Worm (Caenorhabditis elegans) whole organism, young adult: ENCODE data around the gene nas-15.

Source experiments
- B0019.2 ChIP-seq: fragments of 200-800 bp; sonication (Bioruptor generic); conservative IDR thresholded peaks from 2 replicates; pipeline ENCODE4 v1.3.6; 2022; ENCODE audit warnings: missing genetic modification reagents, missing genetic modification characterization, missing compliant biosample characterization
- B0261.1 ChIP-seq: sonication (generic microtip); optimal IDR thresholded peaks from 2 replicates; lab custom pipeline; 2016; ENCODE audit warnings: mild to moderate bottlenecking, missing genetic modification characterization, moderate library complexity, missing compliant biosample characterization
- C06A6.2 ChIP-seq: fragments of 200-800 bp; sonication (Bioruptor generic); conservative IDR thresholded peaks from 2 replicates; pipeline ENCODE4 v1.3.6; 2022; ENCODE audit warnings: missing genetic modification characterization, missing compliant biosample characterization
- C17E4.6 ChIP-seq: fragments of 200-800 bp; sonication (Bioruptor generic); IDR thresholded peaks from 2 replicates; pipeline ENCODE4 v1.3.6; 2022; ENCODE audit warnings: missing genetic modification reagents, missing genetic modification characterization, missing compliant biosample characterization
- D2030.7 ChIP-seq: fragments of 200-800 bp; sonication (Bioruptor generic); IDR thresholded peaks from 2 replicates; pipeline ENCODE4 v1.3.6; 2022; ENCODE audit warnings: missing genetic modification reagents, missing genetic modification characterization, missing compliant biosample characterization
- F33H1.4 ChIP-seq: fragments of 200-800 bp; sonication (Bioruptor generic); IDR thresholded peaks from 2 replicates; pipeline ENCODE4 v1.3.6; 2022; ENCODE audit warnings: missing genetic modification reagents, missing genetic modification characterization, missing compliant biosample characterization
- Y56A3A.18 ChIP-seq: fragments of 200-800 bp; sonication (Bioruptor generic); IDR thresholded peaks from 2 replicates; pipeline ENCODE4 v1.3.6; 2022; ENCODE audit warnings: missing genetic modification reagents, missing genetic modification characterization, missing compliant biosample characterization
- Y79H2A.3 ChIP-seq: fragments of 200-800 bp; sonication (Bioruptor generic); conservative IDR thresholded peaks from 2 replicates; pipeline ENCODE4 v1.3.6; 2022; ENCODE audit warnings: missing genetic modification reagents, missing genetic modification characterization, missing compliant biosample characterization
- ama-1 ChIP-seq, 3 experiments: fragments of 150-350 bp in 1 of 3; sonication (generic microtip) in 2 of 3; optimal IDR thresholded peaks; 2 replicates each; lab custom pipeline; 2014 to 2018; ENCODE audit warnings: missing biosample characterization in 2 of 3, missing genetic modification characterization in 2 of 3, missing genetic modification reagents in 2 of 3
- atf-7 ChIP-seq: sonication (generic microtip); optimal IDR thresholded peaks from 2 replicates; lab custom pipeline; 2017; ENCODE audit warnings: mild to moderate bottlenecking, missing genetic modification characterization, missing compliant biosample characterization
- athp-1 ChIP-seq: sonication (generic microtip); optimal IDR thresholded peaks from 2 replicates; lab custom pipeline; 2017; ENCODE audit warnings: mild to moderate bottlenecking, missing genetic modification characterization, missing compliant biosample characterization
- bed-1 ChIP-seq: fragments of 200-800 bp; sonication (Bioruptor generic); IDR thresholded peaks from 2 replicates; pipeline ENCODE4 v1.3.6; 2022; ENCODE audit warnings: missing genetic modification reagents, missing genetic modification characterization, missing compliant biosample characterization
- cebp-1 ChIP-seq, 2 experiments: fragments of 200-800 bp in 1 of 2; sonication (Bioruptor generic) in 1 of 2; sonication (generic microtip) in 1 of 2; IDR thresholded peaks in 1 of 2; optimal IDR thresholded peaks in 1 of 2; 2 replicates each; pipeline versions ENCODE4 v1.3.6 to Lab custom; 2017 to 2022; ENCODE audit warnings: missing compliant biosample characterization in 2 of 2, missing genetic modification characterization in 2 of 2, mild to moderate bottlenecking in 1 of 2, missing genetic modification reagents in 1 of 2, moderate library complexity in 1 of 2
- ceh-100 ChIP-seq: fragments of 200-800 bp; sonication (Bioruptor generic); IDR thresholded peaks from 2 replicates; pipeline ENCODE4 v1.3.6; 2022; ENCODE audit warnings: missing genetic modification reagents, missing genetic modification characterization, missing compliant biosample characterization
- dox-1 ChIP-seq: fragments of 200-800 bp; sonication (Bioruptor generic); IDR thresholded peaks from 2 replicates; pipeline ENCODE4 v1.3.6; 2022; ENCODE audit warnings: missing genetic modification reagents, missing genetic modification characterization, missing compliant biosample characterization
- dpl-1 ChIP-seq: fragments of 150-350 bp; optimal IDR thresholded peaks from 2 replicates; lab custom pipeline; 2014; ENCODE audit warnings: missing biosample characterization, missing genetic modification reagents, missing genetic modification characterization
- efl-1 ChIP-seq: fragments of 150-350 bp; optimal IDR thresholded peaks from 2 replicates; lab custom pipeline; 2014; ENCODE audit warnings: missing biosample characterization, missing genetic modification reagents, missing genetic modification characterization
- gei-17 ChIP-seq: fragments of 200-800 bp; sonication (Bioruptor generic); optimal IDR thresholded peaks from 2 replicates; lab custom pipeline; 2018; ENCODE audit warnings: mild to moderate bottlenecking, missing genetic modification characterization, missing compliant biosample characterization
- hlh-12 ChIP-seq: sonication (generic microtip); optimal IDR thresholded peaks from 2 replicates; lab custom pipeline; 2016; ENCODE audit warnings: missing genetic modification characterization, missing compliant biosample characterization
- hlh-26 ChIP-seq: fragments of 200-800 bp; sonication (Bioruptor generic); conservative IDR thresholded peaks from 2 replicates; pipeline ENCODE4 v1.3.6; 2022; ENCODE audit warnings: missing genetic modification reagents, missing genetic modification characterization, missing compliant biosample characterization
- hmg-1.2 ChIP-seq: fragments of 200-800 bp; sonication (Bioruptor generic); IDR thresholded peaks from 2 replicates; pipeline ENCODE4 v1.3.6; 2022; ENCODE audit warnings: missing genetic modification reagents, missing genetic modification characterization, missing compliant biosample characterization
- let-607 ChIP-seq, 2 experiments: fragments of 200-800 bp in 1 of 2; sonication (Bioruptor generic) in 1 of 2; sonication (generic microtip) in 1 of 2; optimal IDR thresholded peaks; 2 replicates each; lab custom pipeline; 2016 to 2018; ENCODE audit warnings: mild to moderate bottlenecking in 2 of 2, missing compliant biosample characterization in 2 of 2, missing genetic modification characterization in 2 of 2, moderate library complexity in 2 of 2, missing genotype in 1 of 2
- lin-26 ChIP-seq: fragments of 200-800 bp; sonication (Bioruptor generic); IDR thresholded peaks from 2 replicates; pipeline ENCODE4 v1.3.6; 2022; ENCODE audit warnings: missing genetic modification reagents, missing genetic modification characterization, missing compliant biosample characterization
- madf-6 ChIP-seq: fragments of 200-800 bp; sonication (Bioruptor generic); IDR thresholded peaks from 2 replicates; pipeline ENCODE4 v1.3.6; 2022; ENCODE audit warnings: missing genetic modification reagents, missing genetic modification characterization, missing compliant biosample characterization
- nhr-179 ChIP-seq: sonication (generic microtip); optimal IDR thresholded peaks from 2 replicates; lab custom pipeline; 2016; ENCODE audit warnings: mild to moderate bottlenecking, missing genetic modification characterization, missing compliant biosample characterization
- nhr-80 ChIP-seq: sonication (generic microtip); optimal IDR thresholded peaks from 2 replicates; lab custom pipeline; 2016; ENCODE audit warnings: missing genetic modification characterization, missing compliant biosample characterization
- nhr-90 ChIP-seq: sonication (generic microtip); optimal IDR thresholded peaks from 2 replicates; lab custom pipeline; 2016; ENCODE audit warnings: missing genotype, mild to moderate bottlenecking, missing genetic modification characterization, missing compliant biosample characterization
- pha-4 ChIP-seq: fragments of 150-350 bp; sonication (generic microtip); optimal IDR thresholded peaks from 2 replicates; lab custom pipeline; 2014; ENCODE audit warnings: missing biosample characterization, missing genetic modification reagents, missing genetic modification characterization
- rec-8 ChIP-seq, 2 experiments: sonication (generic microtip); optimal IDR thresholded peaks; 2 replicates each; lab custom pipeline; 2016; ENCODE audit warnings: mild to moderate bottlenecking in 2 of 2, missing genetic modification characterization in 2 of 2, missing genetic modification reagents in 2 of 2, missing genotype in 2 of 2, missing biosample characterization in 1 of 2, missing compliant biosample characterization in 1 of 2, moderate library complexity in 1 of 2
- unc-130 ChIP-seq: sonication (generic microtip); optimal IDR thresholded peaks from 2 replicates; lab custom pipeline; 2016; ENCODE audit warnings: missing genetic modification reagents, missing genetic modification characterization, missing compliant biosample characterization
- unc-62 ChIP-seq: fragments of 150-350 bp; optimal IDR thresholded peaks from 2 replicates; lab custom pipeline; 2014; ENCODE audit warnings: missing biosample characterization, missing genetic modification reagents, missing genetic modification characterization
- xnd-1 ChIP-seq: sonication (generic microtip); optimal IDR thresholded peaks from 2 replicates; lab custom pipeline; 2016; ENCODE audit warnings: missing genotype, missing genetic modification reagents, missing genetic modification characterization, missing compliant biosample characterization
- ztf-18 ChIP-seq: sonication (generic microtip); optimal IDR thresholded peaks from 2 replicates; lab custom pipeline; 2016; ENCODE audit warnings: missing genotype, mild to moderate bottlenecking, missing genetic modification characterization, missing compliant biosample characterization

Gene nas-15

ce11 chrX:813063-813462, 35.5 kb downstream of the nas-15 start, which contains the start of gene F25E2.3:
TSS of gene F25E2.3 (minus strand) at chrX:813163.
- TF ChIP-seq nhr-90 (tag; lab: Kevin White, UChicago) (no peak), nhr-80 (tag; lab: Kevin White, UChicago) (no peak), cebp-1 (GFP tag; IDR thresholded peaks at IDR 0.05; lab: Robert Waterston, UW) (no peak), cebp-1 (tag; optimal IDR thresholded peaks at IDR 0.05; lab: Kevin White, UChicago) (no peak), F33H1.4 (GFP tag; lab: Robert Waterston, UW) (no peak), unc-130 (GFP tag; lab: Kevin White, UChicago) (no peak), bed-1 (GFP tag; lab: Robert Waterston, UW) (no peak), xnd-1 (tag; lab: Kevin White, UChicago) (no peak)

ce11 chrX:815929-816328, 38.4 kb downstream of the nas-15 start, which contains the start of gene ifd-2:
TSS of gene ifd-2 (minus strand) at chrX:815929.
- TF ChIP-seq nhr-80 (tag; lab: Kevin White, UChicago) (peak; percentile 91), gei-17 (no peak), ama-1 (optimal IDR thresholded peaks at IDR 0.05; lab: Kevin White, UChicago) (no peak), ama-1 (GFP tag; optimal IDR thresholded peaks at IDR 0.05; lab: Kevin White, UChicago) (no peak), ztf-18 (tag; lab: Kevin White, UChicago) (no peak), cebp-1 (GFP tag; IDR thresholded peaks at IDR 0.05; lab: Robert Waterston, UW) (no peak), cebp-1 (tag; optimal IDR thresholded peaks at IDR 0.05; lab: Kevin White, UChicago) (no peak), let-607 (tag; optimal IDR thresholded peaks at IDR 0.05; lab: Kevin White, UChicago) (peak in 1 of 2 experiments; percentile 26)

ce11 chrX:817984-818383, 40.5 kb downstream of the nas-15 start:
- TF ChIP-seq B0019.2 (GFP tag; lab: Robert Waterston, UW) (no peak), C17E4.6 (GFP tag; lab: Robert Waterston, UW) (no peak), C06A6.2 (GFP tag; lab: Robert Waterston, UW) (no peak)

- TF ChIP-seq Y56A3A.18 (GFP tag; lab: Robert Waterston, UW) (no peak), dox-1 (GFP tag; lab: Robert Waterston, UW) (peak; percentile 44; the same call in 1 of the 2 replicates), let-607 (tag; optimal IDR thresholded peaks at IDR 0.05; lab: Kevin White, UChicago) (peak; percentile 19 to 63), cebp-1 (GFP tag; IDR thresholded peaks at IDR 0.05; lab: Robert Waterston, UW) (no peak; the same call in 1 of the 2 replicates), cebp-1 (tag; optimal IDR thresholded peaks at IDR 0.05; lab: Kevin White, UChicago) (peak; percentile 60), unc-62 (no peak), ceh-100 (GFP tag; lab: Robert Waterston, UW) (no peak), nhr-80 (tag; lab: Kevin White, UChicago) (peak; percentile 92), atf-7 (tag; lab: Kevin White, UChicago) (peak; percentile 18)
These were observed 46.2 kb downstream of the nas-15 start for ce11 chrX:823736-824135.

ce11 chrX:825375-825774, 47.9 kb downstream of the nas-15 start, which contains the start of gene daf-3:
TSS of gene daf-3 (minus strand) at chrX:825475.
- TF ChIP-seq hmg-1.2 (no peak), nhr-179 (tag; lab: Kevin White, UChicago) (no peak), D2030.7 (GFP tag; lab: Robert Waterston, UW) (no peak), rec-8 (tag; optimal IDR thresholded peaks at IDR 0.05; lab: Kevin White, UChicago) (no peak), nhr-80 (tag; lab: Kevin White, UChicago) (no peak), B0261.1 (tag; lab: Kevin White, UChicago) (no peak), Y79H2A.3 (no peak), hlh-12 (tag; lab: Kevin White, UChicago) (no peak), lin-26 (GFP tag; lab: Robert Waterston, UW) (no peak), dpl-1 (GFP tag; lab: Kevin White, UChicago) (no peak), pha-4 (tag; lab: Kevin White, UChicago) (no peak), athp-1 (no peak), efl-1 (no peak), hlh-26 (GFP tag; lab: Robert Waterston, UW) (no peak), unc-62 (no peak), madf-6 (GFP tag; lab: Robert Waterston, UW) (no peak)
